Fruit fly (Drosophila melanogaster) whole organism, embryonic: ENCODE measurements around the gene Pex16.

ENCODE experiments used
- Adf1 ChIP-seq: fragments of 200-800 bp; sonication (Bioruptor generic); IDR thresholded peaks from 2 replicates; pipeline ENCODE4 v1.3.6; 2022; ENCODE audit warnings: missing biosample characterization, missing genetic modification characterization
- Antp ChIP-seq: fragments of 200-800 bp; sonication (Bioruptor generic); optimal IDR thresholded peaks from 3 replicates; lab custom pipeline; 2016; ENCODE audit warnings: missing biosample characterization, missing genetic modification characterization
- Bgb ChIP-seq: fragments of 200-800 bp; sonication (Bioruptor generic); IDR thresholded peaks from 2 replicates; pipeline ENCODE4 v1.3.6; 2022; ENCODE audit warnings: missing biosample characterization, missing genetic modification characterization; ENCODE audit not compliant: partially characterized antibody
- CG11085 ChIP-seq: fragments of 200-800 bp; sonication (Bioruptor generic); IDR thresholded peaks from 2 replicates; pipeline ENCODE4 v1.3.6; 2022; ENCODE audit warnings: missing biosample characterization, missing genetic modification characterization
- CG11560 ChIP-seq: fragments of 200-800 bp; sonication (Bioruptor generic); IDR thresholded peaks from 3 replicates; pipeline ENCODE4 v1.3.6; 2022; ENCODE audit warnings: missing biosample characterization, missing genetic modification characterization
- CG12769 ChIP-seq: fragments of 200-800 bp; sonication (Bioruptor generic); optimal IDR thresholded peaks from 2 replicates; lab custom pipeline; 2019; ENCODE audit warnings: missing biosample characterization, mild to moderate bottlenecking, missing genetic modification characterization, moderate library complexity
- CG13424 ChIP-seq: fragments of 200-800 bp; sonication (Bioruptor generic); optimal IDR thresholded peaks from 2 replicates; lab custom pipeline; 2019; ENCODE audit warnings: missing biosample characterization, mild to moderate bottlenecking, missing genetic modification characterization, moderate library complexity
- CG15073 ChIP-seq: fragments of 200-800 bp; sonication (Bioruptor generic); optimal IDR thresholded peaks from 2 replicates; lab custom pipeline; 2016; ENCODE audit warnings: missing biosample characterization, missing genetic modification characterization
- CG17361 ChIP-seq: fragments of 200-800 bp; sonication (Bioruptor generic); IDR thresholded peaks from 3 replicates; pipeline ENCODE4 v1.3.6; 2022; ENCODE audit warnings: missing biosample characterization, missing genetic modification characterization
- CG17802 ChIP-seq: fragments of 200-800 bp; sonication (Bioruptor generic); optimal IDR thresholded peaks from 2 replicates; lab custom pipeline; 2018; ENCODE audit warnings: missing biosample characterization, mild to moderate bottlenecking, missing genetic modification characterization, moderate library complexity
- CG2875 ChIP-seq: fragments of 200-800 bp; sonication (Bioruptor generic); optimal IDR thresholded peaks from 2 replicates; lab custom pipeline; 2017; ENCODE audit warnings: missing biosample characterization, mild to moderate bottlenecking, missing genetic modification characterization, missing genetic modification reagents
- CG2889 ChIP-seq: fragments of 200-800 bp; sonication (Bioruptor generic); IDR thresholded peaks from 3 replicates; pipeline ENCODE4 v1.3.6; 2022; ENCODE audit warnings: missing biosample characterization, missing genetic modification characterization
- CG31365 ChIP-seq: fragments of 200-800 bp; sonication (Bioruptor generic); optimal IDR thresholded peaks from 2 replicates; lab custom pipeline; 2018; ENCODE audit warnings: missing biosample characterization, mild to moderate bottlenecking, missing genetic modification characterization
- CG34422 ChIP-seq: fragments of 200-800 bp; sonication (Bioruptor generic); IDR thresholded peaks from 3 replicates; pipeline ENCODE4 v1.3.6; 2022; ENCODE audit warnings: missing biosample characterization, missing genetic modification characterization
- CG4282 ChIP-seq: fragments of 200-800 bp; sonication (Bioruptor generic); optimal IDR thresholded peaks from 2 replicates; lab custom pipeline; 2016; ENCODE audit warnings: missing biosample characterization, missing genetic modification characterization
- CG4360 ChIP-seq: fragments of 200-800 bp; sonication (Bioruptor generic); IDR thresholded peaks from 2 replicates; pipeline ENCODE4 v1.3.6; 2022; ENCODE audit warnings: missing biosample characterization, missing genetic modification characterization
- CG6272 ChIP-seq: fragments of 200-800 bp; sonication (Bioruptor generic); IDR thresholded peaks from 2 replicates; pipeline ENCODE4 v1.3.6; 2022; ENCODE audit warnings: missing biosample characterization, missing genetic modification characterization
- CG6654 ChIP-seq: fragments of 200-800 bp; sonication (Bioruptor generic); optimal IDR thresholded peaks from 2 replicates; lab custom pipeline; 2017; ENCODE audit warnings: missing biosample characterization, mild to moderate bottlenecking, missing genetic modification characterization
- CG7963 ChIP-seq: fragments of 200-800 bp; sonication (Bioruptor generic); IDR thresholded peaks from 3 replicates; pipeline ENCODE4 v1.3.6; 2022; ENCODE audit warnings: missing biosample characterization, missing genetic modification characterization; ENCODE audit not compliant: partially characterized antibody
- CkIIα-i1 ChIP-seq: fragments of 200-800 bp; sonication (Bioruptor generic); IDR thresholded peaks from 2 replicates; pipeline ENCODE4 v1.3.6; 2022; ENCODE audit warnings: missing biosample characterization, missing genetic modification characterization
- CrebB ChIP-seq: fragments of 200-800 bp; sonication (Bioruptor generic); optimal IDR thresholded peaks from 3 replicates; lab custom pipeline; 2018; ENCODE audit warnings: missing biosample characterization, mild to moderate bottlenecking, missing genetic modification characterization
- Doc2 ChIP-seq: fragments of 200-800 bp; sonication (Bioruptor generic); IDR thresholded peaks from 2 replicates; pipeline ENCODE4 v1.3.6; 2022; ENCODE audit warnings: missing biosample characterization, missing genetic modification characterization
- E2f2 ChIP-seq: fragments of 200-800 bp; sonication (Bioruptor generic); IDR thresholded peaks from 2 replicates; pipeline ENCODE4 v1.3.6; 2022; ENCODE audit warnings: missing biosample characterization, missing genetic modification characterization
- Gug ChIP-seq: fragments of 200-800 bp; sonication (Bioruptor generic); IDR thresholded peaks from 4 replicates; pipeline ENCODE4 v1.3.6; 2022; ENCODE audit warnings: missing biosample characterization, missing genetic modification characterization
- HHEX ChIP-seq: fragments of 200-800 bp; sonication (Bioruptor generic); optimal IDR thresholded peaks from 3 replicates; lab custom pipeline; 2017; ENCODE audit warnings: missing biosample characterization, mild to moderate bottlenecking, missing genetic modification characterization, missing genetic modification reagents
- HLH4C ChIP-seq: fragments of 200-800 bp; sonication (Bioruptor generic); IDR thresholded peaks from 3 replicates; pipeline ENCODE4 v1.3.6; 2022; ENCODE audit warnings: missing biosample characterization, missing genetic modification characterization; ENCODE audit not compliant: partially characterized antibody
- Hmx ChIP-seq: fragments of 200-800 bp; sonication (Bioruptor generic); optimal IDR thresholded peaks from 2 replicates; lab custom pipeline; 2016; ENCODE audit warnings: missing biosample characterization, missing genetic modification characterization
- NC2α ChIP-seq: fragments of 200-800 bp; sonication (Bioruptor generic); optimal IDR thresholded peaks from 2 replicates; lab custom pipeline; 2016; ENCODE audit warnings: missing biosample characterization, missing genetic modification characterization
- Pdp1 ChIP-seq, 2 experiments: fragments of 200-800 bp; sonication (Bioruptor generic); optimal IDR thresholded peaks; 3 replicates each; lab custom pipeline; 2016; ENCODE audit warnings: missing biosample characterization in 2 of 2, missing genetic modification characterization in 2 of 2, mild to moderate bottlenecking in 1 of 2, moderate library complexity in 1 of 2
- Rx ChIP-seq: fragments of 200-800 bp; sonication (Bioruptor generic); IDR thresholded peaks from 2 replicates; pipeline ENCODE4 v1.3.6; 2022; ENCODE audit warnings: missing biosample characterization, missing genetic modification characterization
- Trl ChIP-seq, 3 experiments: fragments of >200 bp in 2 of 3; fragments of 200-800 bp in 1 of 3; sonication (Bioruptor generic) in 1 of 3; optimal IDR thresholded peaks; 2 replicates in 1 of 3; 3 replicates in 2 of 3; lab custom pipeline; 2016 to 2017; ENCODE audit warnings: missing biosample characterization in 1 of 3, missing genetic modification characterization in 1 of 3
- Vsx1 ChIP-seq: fragments of 200-800 bp; sonication (Bioruptor generic); optimal IDR thresholded peaks from 2 replicates; lab custom pipeline; 2017; ENCODE audit warnings: missing biosample characterization, mild to moderate bottlenecking, missing genetic modification characterization, missing genetic modification reagents
- YL-1 ChIP-seq: fragments of 200-800 bp; sonication (Bioruptor generic); optimal IDR thresholded peaks from 3 replicates; lab custom pipeline; 2017; ENCODE audit warnings: missing biosample characterization, mild to moderate bottlenecking, missing genetic modification characterization
- az2 ChIP-seq: fragments of 200-800 bp; sonication (Bioruptor generic); optimal IDR thresholded peaks from 3 replicates; lab custom pipeline; 2016; ENCODE audit warnings: missing biosample characterization, missing genetic modification characterization
- btn ChIP-seq: fragments of 200-800 bp; sonication (Bioruptor generic); optimal IDR thresholded peaks from 2 replicates; lab custom pipeline; 2016; ENCODE audit warnings: missing biosample characterization, missing genetic modification characterization
- dan ChIP-seq: fragments of 200-800 bp; sonication (Bioruptor generic); IDR thresholded peaks from 2 replicates; pipeline ENCODE4 v1.3.6; 2022; ENCODE audit warnings: missing biosample characterization, missing genetic modification characterization
- danr ChIP-seq: fragments of 200-800 bp; sonication (Bioruptor generic); IDR thresholded peaks from 2 replicates; pipeline ENCODE4 v1.3.6; 2022; ENCODE audit warnings: missing biosample characterization, missing genetic modification characterization
- ems ChIP-seq: fragments of 200-800 bp; sonication (Bioruptor generic); optimal IDR thresholded peaks from 3 replicates; lab custom pipeline; 2016; ENCODE audit warnings: missing biosample characterization, missing genetic modification characterization
- esg ChIP-seq: fragments of 200-800 bp; sonication (Bioruptor generic); conservative IDR thresholded peaks from 2 replicates; pipeline ENCODE4 v1.3.6; 2022; ENCODE audit warnings: missing biosample characterization, missing genetic modification characterization
- ind ChIP-seq: fragments of 200-800 bp; sonication (Bioruptor generic); optimal IDR thresholded peaks from 3 replicates; lab custom pipeline; 2016; ENCODE audit warnings: missing biosample characterization, missing genetic modification characterization
- nmo ChIP-seq: fragments of 200-800 bp; sonication (Bioruptor generic); optimal IDR thresholded peaks from 2 replicates; lab custom pipeline; 2018; ENCODE audit warnings: missing biosample characterization, mild to moderate bottlenecking, missing genetic modification characterization, moderate library complexity
- pum ChIP-seq: fragments of 200-800 bp; sonication (Bioruptor generic); optimal IDR thresholded peaks from 2 replicates; lab custom pipeline; 2016; ENCODE audit warnings: missing biosample characterization, missing genetic modification characterization
- repo ChIP-seq: fragments of 200-800 bp; sonication (Bioruptor generic); optimal IDR thresholded peaks from 2 replicates; lab custom pipeline; 2016; ENCODE audit warnings: missing biosample characterization, missing genetic modification characterization
- sc ChIP-seq, 3 experiments: fragments of >200 bp in 2 of 3; fragments of 200-800 bp in 1 of 3; sonication (Bioruptor generic) in 1 of 3; optimal IDR thresholded peaks; 2 replicates in 2 of 3; 3 replicates in 1 of 3; lab custom pipeline; 2017; ENCODE audit warnings: mild to moderate bottlenecking in 1 of 3, missing biosample characterization in 1 of 3, missing genetic modification characterization in 1 of 3, missing genetic modification reagents in 1 of 3
- scrt ChIP-seq: fragments of 200-800 bp; sonication (Bioruptor generic); optimal IDR thresholded peaks from 2 replicates; lab custom pipeline; 2018; ENCODE audit warnings: missing biosample characterization, mild to moderate bottlenecking, missing genetic modification characterization, moderate library complexity
- ssp ChIP-seq: fragments of 200-800 bp; sonication (Bioruptor generic); IDR thresholded peaks from 2 replicates; pipeline ENCODE4 v1.3.6; 2022; ENCODE audit warnings: missing biosample characterization, missing genetic modification characterization
- tap ChIP-seq: fragments of 200-800 bp; optimal IDR thresholded peaks from 3 replicates; lab custom pipeline; 2019; ENCODE audit warnings: missing biosample characterization, mild to moderate bottlenecking, missing genetic modification characterization, moderate library complexity
- twi ChIP-seq: fragments of 200-800 bp; optimal IDR thresholded peaks from 2 replicates; lab custom pipeline; 2019; ENCODE audit warnings: missing biosample characterization, mild to moderate bottlenecking, missing genetic modification characterization, moderate library complexity
- unc-4 ChIP-seq: fragments of 200-800 bp; sonication (Bioruptor generic); IDR thresholded peaks from 2 replicates; pipeline ENCODE4 v1.3.6; 2022; ENCODE audit warnings: missing biosample characterization, missing genetic modification characterization; ENCODE audit not compliant: partially characterized antibody
- wek ChIP-seq: fragments of 200-800 bp; sonication (Bioruptor generic); optimal IDR thresholded peaks from 3 replicates; lab custom pipeline; 2018; ENCODE audit warnings: missing biosample characterization, mild to moderate bottlenecking, missing genetic modification characterization, moderate library complexity

The Pex16 gene

dm6 chr3L:20800208-20800607 is 22.1 kb upstream of the Pex16 start, which contains the start of gene Spc105R (continued):
- TF ChIP-seq CG2889 = no peak
- no peak for TF ChIP-seq btn (GFP tag; lab: Kevin White, UChicago)
- no peak for TF ChIP-seq Doc2
- TF ChIP-seq HLH4C (GFP tag; lab: Robert Waterston, UW) = no peak
- no peak for TF ChIP-seq sc (optimal IDR thresholded peaks at IDR 0.05; lab: Kevin White, UChicago)
- no peak for TF ChIP-seq sc (GFP tag; optimal IDR thresholded peaks at IDR 0.05; lab: Kevin White, UChicago)
- no peak for TF ChIP-seq Hmx (GFP tag; lab: Kevin White, UChicago)
- TF ChIP-seq Adf1 (GFP tag; lab: Robert Waterston, UW) = no peak
- TF ChIP-seq repo = no peak
- peak; percentile 23; the same call in 1 of the 2 replicates for TF ChIP-seq Bgb (GFP tag; lab: Robert Waterston, UW)
- no peak for TF ChIP-seq Rx (GFP tag; lab: Robert Waterston, UW)
- TF ChIP-seq HHEX = no peak
- TF ChIP-seq CG12769 = no peak
- TF ChIP-seq Gug = no peak
- no peak for TF ChIP-seq CkIIα-i1 (GFP tag; lab: Robert Waterston, UW)
- TF ChIP-seq CG4282 (GFP tag; lab: Kevin White, UChicago) = no peak
- TF ChIP-seq CG13424 (tag; lab: Kevin White, UChicago) = no peak
- TF ChIP-seq ems (GFP tag; lab: Kevin White, UChicago) = no peak
- peak; percentile 31 for TF ChIP-seq nmo (GFP tag; lab: Kevin White, UChicago)
- no peak for TF ChIP-seq CrebB (tag; lab: Kevin White, UChicago)
- peak; percentile 54 for TF ChIP-seq YL-1 (GFP tag; lab: Kevin White, UChicago)
- TF ChIP-seq CG17361 (GFP tag; lab: Robert Waterston, UW) = no peak
- no peak for TF ChIP-seq wek (GFP tag; lab: Kevin White, UChicago)
- TF ChIP-seq E2f2 (GFP tag; lab: Robert Waterston, UW) = peak; percentile 90
- TF ChIP-seq CG15073 (GFP tag; lab: Kevin White, UChicago) = no peak
- TF ChIP-seq unc-4 (GFP tag; lab: Robert Waterston, UW) = peak; percentile 50
- no peak for TF ChIP-seq CG6654 (GFP tag; lab: Kevin White, UChicago)
- TF ChIP-seq CG7963 (GFP tag; lab: Robert Waterston, UW) = no peak
- no peak for TF ChIP-seq pum (GFP tag; lab: Kevin White, UChicago)
- TF ChIP-seq Trl (optimal IDR thresholded peaks at IDR 0.05; lab: Kevin White, UChicago) = no peak
- TF ChIP-seq Trl (GFP tag; optimal IDR thresholded peaks at IDR 0.05; lab: Kevin White, UChicago) = no peak
- TF ChIP-seq danr = no peak
- no peak for TF ChIP-seq scrt
- no peak for TF ChIP-seq az2 (GFP tag; lab: Kevin White, UChicago)
- TF ChIP-seq CG34422 = no peak
- no peak for TF ChIP-seq dan
- TF ChIP-seq, all 482 proteins: peak for 46

dm6 chr3L:20798325-20798846 is 20.3 kb upstream of the Pex16 start, which contains the start of the genes CG3698 and tzn:
Gene CG3698 (minus strand): TSS chr3L:20798375.
Gene tzn (plus strand): TSS chr3L:20798645.
- TF ChIP-seq CG2875 (GFP tag; lab: Kevin White, UChicago) = peak; percentile 96
- TF ChIP-seq Vsx1 (GFP tag; lab: Kevin White, UChicago) = no peak
- peak; percentile 86 for TF ChIP-seq ind (GFP tag; lab: Kevin White, UChicago)
- peak; percentile 86 for TF ChIP-seq CG6272 (GFP tag; lab: Robert Waterston, UW)
- no peak for TF ChIP-seq tap (tag; lab: Kevin White, UChicago)
- TF ChIP-seq twi (tag; lab: Kevin White, UChicago) = peak; percentile 84
- peak; percentile 72 for TF ChIP-seq esg
- peak; percentile 79; the same call in 2 of the 3 replicates for TF ChIP-seq CG11560
- peak; percentile 69 for TF ChIP-seq Antp (GFP tag; lab: Kevin White, UChicago)
- peak; percentile 84 for TF ChIP-seq repo
- TF ChIP-seq Pdp1 (GFP tag; optimal IDR thresholded peaks at IDR 0.05; lab: Kevin White, UChicago) = peak in 1 of 2 experiments; percentile 75
- peak; percentile 90 for TF ChIP-seq CG17802 (tag; lab: Kevin White, UChicago)
- TF ChIP-seq ssp (GFP tag; lab: Robert Waterston, UW) = peak; percentile 81
- TF ChIP-seq CG31365 (tag; lab: Kevin White, UChicago) = peak; percentile 83
- peak; percentile 96 for TF ChIP-seq CG11085 (GFP tag; lab: Robert Waterston, UW)
- peak; percentile 46; the same call in 1 of the 2 replicates for TF ChIP-seq CG4360 (GFP tag; lab: Robert Waterston, UW)
- peak; percentile 66 for TF ChIP-seq NC2α (GFP tag; lab: Kevin White, UChicago)
